Worm (Caenorhabditis elegans) whole organism, dauer: ENCODE measurements around the gene nhr-14.

ENCODE experiments used
- unc-62 ChIP-seq: sonication (generic microtip); optimal IDR thresholded peaks from 2 replicates; lab custom pipeline; 2017; ENCODE audit warnings: missing biosample characterization, missing genetic modification reagents, missing genetic modification characterization

nhr-14 gene

DNA sequence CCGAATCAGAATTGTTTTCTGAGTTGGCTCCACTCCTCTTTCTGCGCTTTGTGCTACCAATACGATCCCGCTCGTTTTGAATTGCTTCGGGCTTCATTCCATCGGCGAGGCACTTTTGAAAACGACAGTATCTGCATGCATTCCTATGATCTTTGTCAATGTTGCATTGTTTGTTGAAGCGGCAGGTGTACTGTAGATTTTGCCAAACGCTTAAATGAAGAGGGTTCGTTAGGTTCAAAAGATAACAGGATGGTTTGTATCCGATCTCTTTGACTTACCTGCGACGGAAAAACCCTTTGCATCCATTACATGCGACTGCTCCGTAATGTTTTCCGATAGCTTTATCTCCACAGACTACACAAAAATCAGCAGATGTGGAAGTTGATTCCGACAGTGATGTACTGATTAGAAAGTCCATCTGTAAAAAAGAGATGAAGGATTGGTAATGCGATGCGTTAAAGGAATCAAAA is at the start of gene nhr-14:
TSS of gene nhr-14 (minus strand) at position 420 of the 470 bp plus-strand sequence.
- TF ChIP-seq unc-62 (GFP tag; lab: Kevin White, UChicago): no peak

ce11 chrX:8523000-8523399 is 47.0 kb upstream of the nhr-14 start:
- no peak for TF ChIP-seq unc-62 (GFP tag; lab: Kevin White, UChicago)

- TF ChIP-seq unc-62 (GFP tag; lab: Kevin White, UChicago): no peak
Measured at ce11 chrX:8521614-8522013, 45.6 kb upstream of the nhr-14 start, which contains the start of gene C03G5.14. Gene C03G5.14 (plus strand): TSS chrX:8521914.

ce11 chrX:8520402-8520801 is 44.4 kb upstream of the nhr-14 start, which contains the start of gene H03E18.2:
Gene H03E18.2 (minus strand): TSS chrX:8520502.
- no peak for TF ChIP-seq unc-62 (GFP tag; lab: Kevin White, UChicago)

DNA sequence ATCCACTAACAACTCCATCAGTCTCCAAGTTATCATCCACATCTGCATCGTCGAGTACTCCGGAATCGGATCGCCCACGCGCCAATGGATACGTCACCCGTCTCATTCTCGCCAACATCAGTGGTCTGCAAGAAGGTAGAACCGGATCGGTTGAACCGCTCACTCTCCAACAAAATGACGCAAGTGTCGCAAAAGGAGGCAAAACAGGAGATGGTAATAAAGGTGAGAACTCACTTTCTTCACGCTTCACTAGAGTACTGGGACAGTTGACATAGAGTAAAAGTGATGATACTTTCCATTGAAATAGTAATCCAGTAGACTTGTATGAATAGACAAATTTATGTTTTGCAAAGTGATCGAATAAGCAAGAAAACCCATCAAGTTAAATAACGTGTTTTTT is 33.1 kb upstream of the nhr-14 start:
- TF ChIP-seq unc-62 (GFP tag; lab: Kevin White, UChicago): no peak

DNA sequence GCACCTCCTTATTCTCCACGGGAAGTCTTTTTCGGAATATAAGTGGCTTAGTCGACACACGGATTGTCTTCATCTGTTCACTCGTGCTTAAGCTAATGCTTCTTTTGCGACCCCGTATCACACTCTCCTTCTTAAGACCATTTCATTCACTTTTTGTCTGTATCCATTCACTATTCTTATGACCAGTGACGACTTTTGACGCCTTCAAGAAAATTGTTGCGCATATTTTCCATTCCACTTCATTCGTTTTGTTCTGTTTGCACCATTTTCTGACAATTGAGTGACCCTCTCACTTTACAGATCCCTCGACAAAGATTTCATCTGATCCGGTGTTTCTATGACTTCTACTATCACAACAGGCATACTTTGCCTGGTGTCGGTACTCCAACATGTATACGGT is 31.6 kb upstream of the nhr-14 start, which contains the start of gene H03E18.1:
TSS of gene H03E18.1 (plus strand) at position 301 of the 400 bp plus-strand sequence.
- no peak for TF ChIP-seq unc-62 (GFP tag; lab: Kevin White, UChicago)

- no peak for TF ChIP-seq unc-62 (GFP tag; lab: Kevin White, UChicago)
Measured at ce11 chrX:8507053-8507452, 31.1 kb upstream of the nhr-14 start.

DNA sequence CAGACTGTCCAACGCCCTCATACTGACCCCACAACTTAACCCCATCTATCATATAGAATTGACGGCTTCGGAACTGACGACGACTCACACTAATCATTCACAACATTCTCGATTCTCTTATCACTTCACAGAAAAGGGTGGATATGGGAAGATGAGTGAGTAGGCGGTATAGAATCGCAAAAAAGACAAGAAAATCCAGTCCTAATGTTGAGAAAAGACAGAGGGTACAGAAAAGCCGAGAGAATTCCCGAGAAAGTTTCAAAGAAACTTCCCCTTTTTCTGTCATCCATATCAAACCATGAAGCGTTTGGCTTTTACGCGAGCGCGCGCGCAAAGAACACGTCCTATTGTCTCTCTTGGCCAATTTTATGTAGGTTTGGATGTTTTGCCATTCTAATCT is 28.2 kb upstream of the nhr-14 start:
- TF ChIP-seq unc-62 (GFP tag; lab: Kevin White, UChicago): no peak

DNA sequence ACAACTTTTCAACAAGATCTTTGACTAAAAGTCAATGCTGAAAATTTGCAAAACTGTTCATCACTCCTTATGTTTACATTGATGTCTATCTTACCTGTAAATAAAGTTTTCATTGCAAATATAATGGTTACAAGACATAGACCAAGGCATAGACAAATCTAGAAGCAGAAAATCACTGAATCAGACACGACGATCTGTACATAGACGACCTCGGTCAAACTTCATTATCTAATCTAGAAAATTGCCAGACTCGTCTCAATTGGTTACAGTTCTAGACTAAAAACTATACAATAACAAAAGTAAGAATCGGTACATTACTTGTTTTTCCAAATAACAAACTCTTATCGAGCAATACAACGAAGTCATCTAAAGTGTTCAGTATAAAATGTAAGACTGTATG is 24.9 kb upstream of the nhr-14 start, which contains the start of gene grd-4:
TSS of gene grd-4 (plus strand) at position 301 of the 400 bp plus-strand sequence.
- TF ChIP-seq unc-62 (GFP tag; lab: Kevin White, UChicago): no peak

- no peak for TF ChIP-seq unc-62 (GFP tag; lab: Kevin White, UChicago)
Measured at ce11 chrX:8499721-8500120, 23.7 kb upstream of the nhr-14 start, which contains the start of gene grd-14. Gene grd-14 (plus strand): TSS chrX:8500021.

DNA sequence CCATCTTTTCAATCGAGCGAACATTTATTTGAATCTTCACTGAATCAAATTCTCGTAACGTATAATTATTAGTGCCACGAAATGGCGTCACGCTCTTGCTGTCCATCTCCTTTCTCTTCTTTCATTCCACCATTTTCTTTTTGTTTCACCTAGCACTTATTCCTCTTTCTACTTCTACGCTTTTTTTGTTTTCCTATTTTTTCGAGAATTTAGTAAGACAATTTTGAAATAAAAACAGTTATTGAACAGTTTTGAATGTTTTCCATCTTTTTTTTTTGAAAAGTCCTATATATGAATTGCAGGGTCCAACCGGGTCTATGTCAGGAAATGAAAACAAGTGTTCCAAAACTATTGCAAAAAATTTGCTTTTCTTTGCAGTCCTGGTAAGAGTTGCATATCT is 19.0 kb upstream of the nhr-14 start, which contains the start of gene T01B10.5:
TSS of gene T01B10.5 (plus strand) at position 301 of the 400 bp plus-strand sequence.
- TF ChIP-seq unc-62 (GFP tag; lab: Kevin White, UChicago): no peak

- no peak for TF ChIP-seq unc-62 (GFP tag; lab: Kevin White, UChicago)
Measured at ce11 chrX:8492750-8493149, 16.8 kb upstream of the nhr-14 start.

- no peak for TF ChIP-seq unc-62 (GFP tag; lab: Kevin White, UChicago)
Measured at ce11 chrX:8489886-8490285, 13.9 kb upstream of the nhr-14 start.

DNA sequence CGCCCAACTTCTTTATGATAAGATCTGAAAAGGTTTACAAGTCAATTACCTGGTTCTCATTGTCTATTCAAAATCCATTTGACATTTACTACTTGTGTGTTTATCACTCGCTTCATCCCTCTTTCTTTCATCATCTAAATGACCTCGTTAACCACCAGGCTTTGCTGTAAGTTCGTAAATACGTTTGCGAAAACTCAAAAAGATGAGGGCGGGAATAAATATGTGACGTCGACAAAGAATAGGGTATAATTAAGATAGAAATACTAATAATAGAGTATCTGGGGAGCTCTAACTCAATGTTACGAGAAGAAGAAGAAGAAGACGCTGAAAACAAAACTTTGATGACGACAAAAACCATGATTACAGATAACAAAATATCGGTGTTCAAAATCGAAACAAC is 13.4 kb upstream of the nhr-14 start:
- TF ChIP-seq unc-62 (GFP tag; lab: Kevin White, UChicago): no peak

- TF ChIP-seq unc-62 (GFP tag; lab: Kevin White, UChicago): no peak
Measured at ce11 chrX:8485392-8485791, 9.4 kb upstream of the nhr-14 start.

- no peak for TF ChIP-seq unc-62 (GFP tag; lab: Kevin White, UChicago)
Measured at ce11 chrX:8483951-8484350, 8.0 kb upstream of the nhr-14 start.

DNA sequence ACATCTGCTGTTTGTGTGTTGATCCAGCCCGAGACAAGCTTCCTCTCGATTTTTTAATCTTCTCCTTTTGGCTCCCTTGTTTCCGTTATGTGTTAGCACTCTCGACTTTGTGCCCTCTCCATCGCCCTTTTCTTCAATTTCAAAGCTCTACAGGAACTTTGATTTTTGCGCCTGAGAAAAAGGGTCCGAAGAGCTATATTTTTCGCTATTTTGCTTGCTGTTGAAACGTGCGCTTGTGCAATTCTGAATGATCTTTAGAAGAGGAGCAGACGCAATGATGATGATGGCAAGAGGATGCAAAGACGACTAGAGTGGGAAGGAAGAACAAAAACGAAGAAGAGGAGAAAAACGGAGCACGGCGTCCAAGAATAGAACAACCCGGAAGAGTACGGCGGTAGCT is 5.7 kb upstream of the nhr-14 start:
- TF ChIP-seq unc-62 (GFP tag; lab: Kevin White, UChicago): no peak
